Fruit fly (Drosophila melanogaster) ovary, adult (tissue): ENCODE results near the gene CG14687.
A peak's percentile ranks its signal among the peaks of the same experiment; 100 is the strongest.

Source experiments
- CG17801 ChIP-seq: fragments of 200-800 bp; optimal IDR thresholded peaks from 2 replicates; lab custom pipeline; 2019; ENCODE audit warnings: missing biosample characterization, mild to moderate bottlenecking, missing genetic modification characterization, moderate library complexity; ENCODE audit not compliant: partially characterized antibody

Gene CG14687

DNA sequence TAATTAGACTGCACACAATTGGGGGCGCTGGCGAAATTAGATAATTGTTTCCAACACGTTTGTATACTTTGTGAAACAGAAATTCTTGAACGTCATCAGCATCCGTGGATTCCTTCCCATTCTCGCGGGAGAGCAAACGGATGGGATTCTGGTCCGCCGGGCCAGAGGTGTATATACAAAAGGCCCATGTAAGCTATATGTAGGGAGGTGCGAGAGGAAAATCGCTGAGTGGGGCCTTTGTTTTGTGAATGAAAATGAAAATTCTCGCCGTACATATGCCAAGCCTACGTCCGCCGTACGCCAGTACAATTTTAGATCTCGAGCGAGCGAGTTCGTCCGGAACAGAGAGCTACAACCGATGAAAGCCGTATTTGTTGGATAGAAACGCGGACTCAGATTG, at the start of gene CG14687:
CG14687 (plus strand) TSS at position 301 of the 400 bp plus-strand sequence.
- TF ChIP-seq CG17801 (GFP tag; lab: Kevin White, UChicago): no peak

dm6 chr3R:10747650-10748049, 45.1 kb upstream of the CG14687 start:
- TF ChIP-seq CG17801 (GFP tag; lab: Kevin White, UChicago): no peak

dm6 chr3R:10751061-10751460, 41.6 kb upstream of the CG14687 start, which contains the start of gene TkR86C:
TSS of gene TkR86C (minus strand) at chr3R:10751228.
- no peak for TF ChIP-seq CG17801 (GFP tag; lab: Kevin White, UChicago)

dm6 chr3R:10755534-10755933, 37.2 kb upstream of the CG14687 start, which contains the start of gene CG14691:
TSS of gene CG14691 (minus strand) at chr3R:10755634.
- no peak for TF ChIP-seq CG17801 (GFP tag; lab: Kevin White, UChicago)

- TF ChIP-seq CG17801 (GFP tag; lab: Kevin White, UChicago): no peak
Measured at dm6 chr3R:10759348-10759847, 33.3 kb upstream of the CG14687 start, which contains the start of gene CG31272. TSS of gene CG31272 (minus strand) at chr3R:10759398.

dm6 chr3R:10760966-10761855, 31.5 kb upstream of the CG14687 start, which contains the start of the genes MED7 and Cap-H2:
TSS of gene MED7 (minus strand) at chr3R:10761032.
TSS of gene Cap-H2 (plus strand) at chr3R:10761310.
- TF ChIP-seq CG17801 (GFP tag; lab: Kevin White, UChicago): peak; percentile 63

- peak; percentile 4 for TF ChIP-seq CG17801 (GFP tag; lab: Kevin White, UChicago)
Measured at dm6 chr3R:10761980-10762379, 30.7 kb upstream of the CG14687 start.

DNA sequence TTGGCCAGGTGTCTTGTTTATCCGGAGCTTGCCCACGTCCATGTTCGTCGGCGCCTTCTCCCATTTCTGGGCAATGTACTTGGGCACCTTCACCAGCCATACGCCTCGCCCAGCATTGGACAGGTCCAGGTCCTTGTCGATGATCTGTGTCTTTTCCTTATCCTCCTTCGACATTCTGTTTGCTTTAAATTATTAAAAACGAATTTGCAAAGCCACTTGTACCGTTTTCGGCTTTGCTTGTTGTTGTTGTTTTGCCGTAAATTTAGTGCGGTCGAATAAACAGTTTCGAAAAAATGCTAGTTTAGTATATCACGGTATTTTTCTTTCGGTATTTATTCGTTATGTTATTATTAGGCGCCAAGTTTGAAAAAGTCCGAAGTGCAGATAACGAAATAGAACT, 25.2 kb upstream of the CG14687 start, which contains the start of gene TfIIFbeta:
TfIIFbeta (minus strand) TSS at position 279 of the 400 bp plus-strand sequence.
- no peak for TF ChIP-seq CG17801 (GFP tag; lab: Kevin White, UChicago)

- TF ChIP-seq CG17801 (GFP tag; lab: Kevin White, UChicago): no peak
Measured at dm6 chr3R:10775246-10775645, 17.5 kb upstream of the CG14687 start.

DNA sequence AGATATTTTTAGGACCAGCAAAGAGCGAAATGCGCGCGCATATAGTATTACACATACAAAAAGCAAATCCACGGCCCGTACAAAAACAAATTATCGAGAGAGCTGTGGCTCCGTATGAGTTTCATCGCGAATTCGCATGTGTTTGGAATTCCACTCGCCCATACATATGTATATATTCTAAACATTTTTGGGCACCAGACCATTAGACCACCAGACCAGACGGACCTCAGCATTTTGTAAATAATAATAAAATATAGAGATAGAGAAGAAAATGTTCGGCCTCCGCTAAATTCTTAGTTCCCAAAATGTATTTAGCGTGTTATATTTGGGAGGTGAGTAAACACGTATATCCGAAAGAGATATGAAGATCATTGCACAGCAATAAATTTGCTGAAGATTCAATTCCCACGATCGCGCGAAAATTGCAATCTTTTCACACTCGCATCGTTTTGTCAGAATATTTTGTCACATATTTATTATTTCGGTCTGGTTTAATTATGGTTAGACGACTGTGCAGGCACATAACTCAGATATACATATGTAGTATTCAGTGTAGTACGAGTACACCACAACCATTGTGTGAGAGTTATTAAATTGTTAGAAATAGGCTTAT, 16.6 kb upstream of the CG14687 start:
- no peak for TF ChIP-seq CG17801 (GFP tag; lab: Kevin White, UChicago)

DNA sequence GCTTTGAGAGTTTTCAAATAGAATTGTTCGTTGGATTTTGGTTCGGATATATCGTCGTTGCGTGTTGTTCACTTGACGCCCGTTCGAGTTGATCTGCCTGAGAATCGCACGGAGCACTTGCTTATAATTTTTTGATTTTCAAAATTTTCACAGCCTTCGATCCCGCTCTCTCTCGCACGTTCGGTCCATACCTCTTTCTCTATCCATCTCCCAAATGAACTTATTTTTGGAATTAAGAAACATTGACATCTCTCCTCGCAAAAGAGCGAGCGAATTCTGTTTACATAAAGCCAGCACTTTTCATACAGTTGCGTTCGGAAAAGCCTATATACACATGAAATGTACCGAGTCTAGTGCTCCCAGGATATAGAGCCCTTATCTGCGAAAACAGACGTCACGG, 15.4 kb upstream of the CG14687 start, which contains the start of the genes CG45076, CG45078 and fau:
CG45076 (minus strand) TSS at position 101 of the 400 bp plus-strand sequence.
CG45078 (minus strand) TSS at position 101 of the 400 bp plus-strand sequence.
fau (minus strand) TSS at position 101 of the 400 bp plus-strand sequence.
- TF ChIP-seq CG17801 (GFP tag; lab: Kevin White, UChicago): no peak

- TF ChIP-seq CG17801 (GFP tag; lab: Kevin White, UChicago): no peak
Measured at dm6 chr3R:10778151-10778550, 14.6 kb upstream of the CG14687 start.

DNA sequence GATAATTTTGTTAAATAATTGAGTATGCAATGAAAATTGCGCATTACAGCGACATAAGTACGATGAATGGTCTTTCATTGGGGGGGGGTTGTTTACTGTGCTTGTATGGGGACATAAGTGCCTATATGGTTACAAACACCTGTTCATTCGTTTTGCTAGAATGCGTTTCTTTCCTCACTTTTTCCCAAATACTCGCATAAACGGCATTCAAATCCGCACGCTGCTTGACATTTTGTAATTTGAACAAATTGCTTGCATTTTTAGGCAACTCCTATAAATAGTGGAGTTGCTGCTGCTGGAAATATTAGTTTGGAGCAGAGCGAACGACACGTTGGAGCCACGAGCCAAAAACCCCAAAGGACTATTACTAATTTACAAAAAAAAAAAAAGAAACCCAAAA, 13.4 kb upstream of the CG14687 start, which contains the start of gene Desi:
Desi (plus strand) TSS at position 301 of the 400 bp plus-strand sequence.
- no peak for TF ChIP-seq CG17801 (GFP tag; lab: Kevin White, UChicago)

- no peak for TF ChIP-seq CG17801 (GFP tag; lab: Kevin White, UChicago)
Measured at dm6 chr3R:10780161-10780560, 12.5 kb upstream of the CG14687 start.

DNA sequence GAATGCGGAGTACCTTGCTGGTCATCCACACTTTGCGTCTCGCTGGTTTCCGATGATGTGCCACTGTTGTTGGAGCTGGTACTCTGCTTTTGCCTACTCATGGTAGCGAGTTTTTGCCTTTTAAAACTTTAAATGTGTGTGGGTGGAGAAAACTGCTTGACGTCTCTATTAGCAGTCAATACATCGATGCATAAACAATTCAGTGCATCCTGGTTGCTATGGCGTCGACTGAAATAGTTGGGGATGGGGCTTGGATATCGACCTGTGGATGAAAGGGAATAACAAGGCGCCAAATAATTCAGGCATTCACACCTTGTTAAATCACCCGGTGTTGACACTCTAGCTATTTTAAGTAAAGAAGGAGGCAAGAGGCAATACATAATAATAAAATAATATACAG, 10.5 kb upstream of the CG14687 start, which contains the start of gene CG42633:
CG42633 (minus strand) TSS at position 101 of the 400 bp plus-strand sequence.
- no peak for TF ChIP-seq CG17801 (GFP tag; lab: Kevin White, UChicago)
